Worm (Caenorhabditis elegans) whole organism, L4 larva: ENCODE measurements around the gene ent-7.

ENCODE experiments used
- ceh-82 ChIP-seq: sonication (generic microtip); optimal IDR thresholded peaks from 2 replicates; lab custom pipeline; 2017; ENCODE audit warnings: missing biosample characterization, missing genetic modification characterization
- nhr-10 ChIP-seq: fragments of 150-350 bp; optimal IDR thresholded peaks from 2 replicates; lab custom pipeline; 2014; ENCODE audit warnings: missing biosample characterization, missing genetic modification characterization

- TF ChIP-seq ceh-82 (tag; lab: Kevin White, UChicago) (no peak), nhr-10 (tag; lab: Kevin White, UChicago) (no peak)
These were observed 36.5 kb downstream of the ent-7 start, which contains the start of gene srv-12 for ce11 chrIV:10053550-10053949.
